Worm (Caenorhabditis elegans): ENCODE measurements around the gene zhit-2.

The zhit-2 gene

DNA sequence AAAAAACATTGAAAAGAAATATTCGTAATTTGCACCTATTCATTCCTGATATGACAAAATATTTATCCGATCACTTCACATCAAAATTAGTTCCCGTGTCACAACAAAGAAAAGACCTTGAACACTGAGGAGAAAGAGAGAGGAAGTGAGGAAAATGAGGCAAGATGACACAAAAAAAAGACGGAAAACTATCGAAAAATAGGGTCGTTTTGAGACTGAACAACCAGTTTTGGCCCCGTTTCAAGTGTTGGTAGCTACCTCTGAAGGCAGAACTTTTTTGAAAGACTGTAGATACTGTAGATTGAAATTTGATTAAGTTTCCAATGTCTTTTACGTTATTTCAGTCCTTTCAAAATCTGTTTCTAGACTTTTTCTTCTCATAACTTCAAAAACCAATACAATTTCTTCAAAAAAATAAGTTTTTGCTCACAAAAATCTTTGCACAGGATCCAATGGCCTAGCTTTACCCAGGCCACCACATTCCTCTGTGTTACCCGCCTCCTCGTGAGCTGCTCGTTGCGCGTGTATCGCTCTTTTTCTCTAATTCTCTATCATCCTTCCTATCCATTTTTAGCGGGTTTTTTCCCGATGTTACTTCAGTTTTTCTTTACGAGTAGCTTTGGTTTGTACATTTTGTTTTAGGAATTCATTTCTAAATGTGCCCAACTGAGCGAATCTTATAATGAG is 47.7 kb downstream of the zhit-2 start (continued):
- TF ChIP-seq ref-2 (tag; optimal IDR thresholded peaks at IDR 0.05), result peak; percentile 51

DNA sequence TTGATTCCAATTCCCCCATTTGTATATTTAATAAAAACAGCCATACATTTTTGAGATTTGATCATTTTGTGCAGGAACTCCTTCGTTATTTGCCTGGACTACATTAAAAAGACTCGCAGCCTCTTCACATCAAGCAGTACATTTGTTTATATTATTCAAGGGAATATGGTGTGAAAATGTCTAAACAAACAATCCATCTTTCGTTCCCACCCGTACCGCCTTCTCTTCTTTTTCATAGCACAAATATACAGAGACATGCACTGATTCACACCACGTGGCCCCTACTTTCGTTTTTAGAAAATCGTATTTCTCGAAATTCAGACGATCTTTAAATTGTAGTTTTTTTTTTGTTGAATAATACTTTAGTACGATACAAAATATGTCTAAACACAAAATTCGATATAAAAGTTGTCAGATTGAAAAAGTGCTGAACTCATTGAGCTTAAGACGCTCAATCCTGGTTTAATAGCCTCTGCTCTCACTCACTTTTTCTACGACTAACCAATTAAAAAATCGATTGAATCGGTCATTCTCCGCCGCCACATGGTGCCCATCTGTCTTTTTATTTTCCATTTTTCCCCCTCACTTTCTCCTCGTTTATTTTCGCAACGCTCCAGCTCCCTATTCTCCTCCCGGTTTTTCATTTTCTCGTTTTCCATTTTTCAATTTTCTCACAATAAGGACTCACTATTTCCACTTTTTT is 48.7 kb downstream of the zhit-2 start:
- TF ChIP-seq C38D4.7 (GFP tag; optimal IDR thresholded peaks at IDR 0.05) (no peak), unc-86 (tag; optimal IDR thresholded peaks at IDR 0.05) (no peak), hlh-8 (tag; optimal IDR thresholded peaks at IDR 0.05) (peak; percentile 94), ama-1 (optimal IDR thresholded peaks at IDR 0.05) (peak; percentile 82), Y22D7AL.16 (tag; optimal IDR thresholded peaks at IDR 0.05) (no peak)

- TF ChIP-seq tbx-2 (tag; optimal IDR thresholded peaks at IDR 0.05) (no peak), pha-4 (tag; optimal IDR thresholded peaks at IDR 0.05) (no peak), ceh-22 (tag; optimal IDR thresholded peaks at IDR 0.05) (no peak), unc-55 (GFP tag; optimal IDR thresholded peaks at IDR 0.05) (no peak), mec-3 (tag; optimal IDR thresholded peaks at IDR 0.05; ENCODE audit: borderline replicate concordance) (no peak), fkh-10 (GFP tag; optimal IDR thresholded peaks at IDR 0.05) (no peak), ama-1 (optimal IDR thresholded peaks at IDR 0.05) (no peak), ets-4 (tag; optimal IDR thresholded peaks at IDR 0.05) (no peak), tbx-7 (tag; optimal IDR thresholded peaks at IDR 0.05) (no peak), gmeb-2 (tag; optimal IDR thresholded peaks at IDR 0.05) (no peak), T23F11.4 (GFP tag; optimal IDR thresholded peaks at IDR 0.05) (no peak), unc-86 (tag; optimal IDR thresholded peaks at IDR 0.05) (no peak), pag-3 (tag; optimal IDR thresholded peaks at IDR 0.05; ENCODE audit: borderline replicate concordance) (no peak), ceh-14 (tag; optimal IDR thresholded peaks at IDR 0.05) (no peak), hlh-8 (tag; optimal IDR thresholded peaks at IDR 0.05) (no peak), ceh-45 (GFP tag; IDR thresholded peaks at IDR 0.05) (no peak)
These were observed 49.7 kb downstream of the zhit-2 start for ce11 chrIII:4194349-4195110.
